Worm (Caenorhabditis elegans): Measurements from ENCODE around the gene F38B2.2.

The F38B2.2 gene

DNA sequence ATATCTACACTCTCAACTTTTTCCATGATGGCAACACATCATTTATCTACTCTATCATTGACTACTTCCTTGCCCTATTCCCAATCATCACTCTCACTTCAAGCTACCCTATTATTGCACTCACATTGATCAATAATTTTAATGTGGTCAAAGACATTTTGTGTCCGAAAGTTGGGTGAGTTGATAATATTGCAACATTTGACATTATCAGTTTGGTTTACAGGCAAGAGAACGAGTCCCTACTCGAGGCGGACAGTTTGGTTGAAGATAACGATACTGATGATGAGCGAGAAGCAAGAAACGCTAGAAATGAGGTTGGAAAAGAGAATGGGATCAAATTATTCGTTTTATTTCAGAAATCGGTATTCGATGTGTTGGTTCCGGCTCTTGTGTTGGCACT is 14.5 kb downstream of the F38B2.2 start (continued):
- TF ChIP-seq T26A8.4 (GFP tag; IDR thresholded peaks at IDR 0.05) (no peak), jun-1 (tag; optimal IDR thresholded peaks at IDR 0.05) (no peak), daf-19 (GFP tag; conservative IDR thresholded peaks at IDR 0.05) (no peak), hmg-1.1 (GFP tag; IDR thresholded peaks at IDR 0.05) (no peak), php-3 (GFP tag; IDR thresholded peaks at IDR 0.05) (peak; percentile 48; the same call in 1 of the 2 replicates), ceh-62 (tag; optimal IDR thresholded peaks at IDR 0.05) (no peak), mdl-1 (tag; optimal IDR thresholded peaks at IDR 0.05) (no peak), fkh-10 (GFP tag; optimal IDR thresholded peaks at IDR 0.05) (no peak), ceh-32 (tag; optimal IDR thresholded peaks at IDR 0.05; ENCODE audit: poor library complexity) (no peak), ces-1 (GFP tag; optimal IDR thresholded peaks at IDR 0.05) (no peak), Y75B8A.6 (GFP tag; IDR thresholded peaks at IDR 0.05) (no peak), madf-5 (GFP tag; IDR thresholded peaks at IDR 0.05) (no peak), F26F4.8 (GFP tag; conservative IDR thresholded peaks at IDR 0.05) (no peak), daf-16 (GFP tag; optimal IDR thresholded peaks at IDR 0.05) (no peak), daf-16 (tag; optimal IDR thresholded peaks at IDR 0.05) (peak; percentile 95), lin-38 (GFP tag; IDR thresholded peaks at IDR 0.05) (no peak), nhr-28 (tag; optimal IDR thresholded peaks at IDR 0.05) (peak; percentile 75), lin-13 (GFP tag; optimal IDR thresholded peaks at IDR 0.05) (no peak), dve-1 (tag; optimal IDR thresholded peaks at IDR 0.05; ENCODE audit: insufficient read depth) (peak; percentile 55), dmd-9 (GFP tag; IDR thresholded peaks at IDR 0.05) (no peak), aha-1 (tag) (no peak), pqm-1 (tag; optimal IDR thresholded peaks at IDR 0.05) (peak; percentile 83), nhr-102 (tag; optimal IDR thresholded peaks at IDR 0.05) (no peak), daf-12 (tag; optimal IDR thresholded peaks at IDR 0.05) (no peak), vab-7 (GFP tag; IDR thresholded peaks at IDR 0.05) (no peak), ceh-82 (tag; optimal IDR thresholded peaks at IDR 0.05) (no peak), unc-62 (GFP tag; optimal IDR thresholded peaks at IDR 0.05 in 1 of 2) (no peak), unc-62 (tag; optimal IDR thresholded peaks at IDR 0.05) (no peak)

DNA sequence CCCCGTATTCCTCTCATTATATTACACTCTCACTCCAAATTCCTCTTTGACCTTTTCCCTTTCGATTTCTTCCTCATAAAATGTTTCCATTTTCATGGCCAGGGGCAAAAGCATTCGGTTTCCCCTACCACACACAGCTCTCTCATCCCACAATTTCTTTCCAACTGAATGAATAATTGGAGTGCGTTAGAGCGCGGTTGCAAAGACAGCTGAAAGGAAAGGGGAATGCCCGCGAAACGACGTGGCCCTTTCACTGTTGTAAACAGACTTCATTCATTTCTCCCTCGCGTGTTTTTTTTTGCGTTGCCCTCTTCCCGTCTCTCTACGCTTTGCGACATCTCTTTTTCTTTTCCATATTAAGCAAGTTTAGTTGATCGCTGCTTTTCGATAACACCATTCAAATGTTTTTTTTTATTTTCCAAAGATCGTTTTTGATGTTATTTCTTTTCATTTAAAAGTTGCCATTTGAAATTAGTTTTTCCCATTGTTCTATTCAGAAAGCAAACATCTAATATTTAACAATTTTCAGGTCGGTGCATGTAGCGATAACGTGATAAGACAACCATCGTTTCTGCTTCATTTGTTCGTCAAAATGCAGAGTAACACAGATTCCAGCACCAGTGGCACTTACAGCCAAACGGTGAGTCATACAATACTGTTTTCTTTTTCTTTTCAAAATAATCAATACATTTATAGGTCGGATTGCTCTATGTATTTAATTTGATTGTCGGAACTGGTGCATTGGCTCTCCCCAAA is 16.7 kb downstream of the F38B2.2 start, which contains the start of gene C03A3.2:
C03A3.2 (plus strand) TSS at position 530 of the 756 bp plus-strand sequence.
- TF ChIP-seq duxl-1 (tag; optimal IDR thresholded peaks at IDR 0.05; ENCODE audit: poor library complexity) (no peak), mep-1 (tag; optimal IDR thresholded peaks at IDR 0.05) (peak; percentile 83), nhr-28 (tag; optimal IDR thresholded peaks at IDR 0.05) (peak; percentile 21), rbr-2 (tag; optimal IDR thresholded peaks at IDR 0.05) (peak; percentile 83), sdz-12 (GFP tag; optimal IDR thresholded peaks at IDR 0.05) (no peak), aha-1 (tag) (peak; percentile 58), F49E8.2 (tag; optimal IDR thresholded peaks at IDR 0.05; ENCODE audit: borderline replicate concordance) (no peak), dpl-1 (GFP tag; optimal IDR thresholded peaks at IDR 0.05) (peak; percentile 70), zag-1 (tag; optimal IDR thresholded peaks at IDR 0.05) (no peak), nhr-77 (tag; optimal IDR thresholded peaks at IDR 0.05) (peak; percentile 5), hlh-11 (tag; optimal IDR thresholded peaks at IDR 0.05) (peak; percentile 89), unc-39 (tag; optimal IDR thresholded peaks at IDR 0.05) (no peak), nhr-6 (tag; optimal IDR thresholded peaks at IDR 0.05) (peak; percentile 64), mxl-2 (GFP tag; conservative IDR thresholded peaks at IDR 0.05) (no peak), spr-1 (tag; optimal IDR thresholded peaks at IDR 0.05) (peak; percentile 29), tag-97 (GFP tag; IDR thresholded peaks at IDR 0.05) (no peak), vab-7 (GFP tag; IDR thresholded peaks at IDR 0.05) (0 out of 2 replicates have a peak, but pooled peaks have one; percentile 26), snpc-1.2 (GFP tag; IDR thresholded peaks at IDR 0.05) (no peak), zfp-2 (tag; optimal IDR thresholded peaks at IDR 0.05) (no peak), mdl-1 (tag; optimal IDR thresholded peaks at IDR 0.05) (peak in 1 of 2 experiments; percentile 82), F44E2.7 (GFP tag; IDR thresholded peaks at IDR 0.05) (no peak), madf-9 (GFP tag; conservative IDR thresholded peaks at IDR 0.05) (0 out of 2 replicates have a peak, but pooled peaks have one; percentile 6), mes-2 (tag; optimal IDR thresholded peaks at IDR 0.05; ENCODE audit: poor library complexity, severe bottlenecking) (peak; percentile 66), nhr-237 (tag; optimal IDR thresholded peaks at IDR 0.05) (no peak), lir-3 (tag; optimal IDR thresholded peaks at IDR 0.05) (no peak), lsy-2 (tag; optimal IDR thresholded peaks at IDR 0.05) (peak; percentile 38 to 75), daf-16 (GFP tag; optimal IDR thresholded peaks at IDR 0.05) (peak in 1 of 2 experiments; percentile 62), daf-16 (tag; optimal IDR thresholded peaks at IDR 0.05) (peak; percentile 44), fkh-10 (GFP tag; optimal IDR thresholded peaks at IDR 0.05) (peak; percentile 70)

Data from whole organism, L4 larva.